Fruit fly (Drosophila melanogaster): ENCODE data around the gene GNBP1.
A peak's percentile ranks its signal among the peaks of the same experiment; 100 is the strongest.

dm6 chr3L:18667115-18667514 is 8.5 kb upstream of the GNBP1 start, which contains the start of gene CG42495:
- no peak for TF ChIP-seq Mnt (GFP tag; optimal IDR thresholded peaks at IDR 0.05)
- no peak for TF ChIP-seq ovo (GFP tag; optimal IDR thresholded peaks at IDR 0.05)
- no peak for TF ChIP-seq CG7045 (GFP tag; optimal IDR thresholded peaks at IDR 0.05)
- no peak for TF ChIP-seq CG33017 (tag; optimal IDR thresholded peaks at IDR 0.05)
- TF ChIP-seq CG1620 (GFP tag; optimal IDR thresholded peaks at IDR 0.05): peak; percentile 23
- no peak for TF ChIP-seq Hr96 (GFP tag; optimal IDR thresholded peaks at IDR 0.05)

Measured in whole organism, adult.